Fruit fly (Drosophila melanogaster) whole organism, embryonic: Measurements from ENCODE around the gene Rpp14a.

Source experiments
- CG10565 ChIP-seq: fragments of 200-800 bp; sonication (Bioruptor generic); optimal IDR thresholded peaks from 3 replicates; lab custom pipeline; 2016; ENCODE audit warnings: missing biosample characterization, mild to moderate bottlenecking, missing genetic modification characterization
- CG12071 ChIP-seq: fragments of 200-800 bp; sonication (Bioruptor generic); optimal IDR thresholded peaks from 3 replicates; lab custom pipeline; 2018; ENCODE audit warnings: missing biosample characterization, mild to moderate bottlenecking, missing genetic modification characterization
- CG15073 ChIP-seq: fragments of 200-800 bp; sonication (Bioruptor generic); optimal IDR thresholded peaks from 2 replicates; lab custom pipeline; 2016; ENCODE audit warnings: missing biosample characterization, missing genetic modification characterization
- CG15269 ChIP-seq: fragments of 200-800 bp; sonication (Bioruptor generic); optimal IDR thresholded peaks from 2 replicates; lab custom pipeline; 2018; ENCODE audit warnings: missing biosample characterization, mild to moderate bottlenecking, missing genetic modification characterization, moderate library complexity
- CG15601 ChIP-seq: fragments of 200-800 bp; sonication (Bioruptor generic); optimal IDR thresholded peaks from 3 replicates; lab custom pipeline; 2019; ENCODE audit warnings: missing biosample characterization, mild to moderate bottlenecking, missing genetic modification characterization, moderate library complexity
- CG17361 ChIP-seq: fragments of 200-800 bp; sonication (Bioruptor generic); IDR thresholded peaks from 3 replicates; pipeline ENCODE4 v1.3.6; 2022; ENCODE audit warnings: missing biosample characterization, missing genetic modification characterization
- CG18011 ChIP-seq: fragments of 200-800 bp; sonication (Bioruptor generic); optimal IDR thresholded peaks from 2 replicates; lab custom pipeline; 2017; ENCODE audit warnings: missing biosample characterization, missing genetic modification characterization, mild to moderate bottlenecking, moderate library complexity, missing genotype
- CG2129 ChIP-seq: fragments of 200-800 bp; sonication (Bioruptor generic); IDR thresholded peaks from 2 replicates; pipeline ENCODE4 v1.3.6; 2022; ENCODE audit warnings: missing biosample characterization, missing genetic modification characterization; ENCODE audit not compliant: partially characterized antibody
- CG30020 ChIP-seq: fragments of 200-800 bp; optimal IDR thresholded peaks from 2 replicates; lab custom pipeline; 2019; ENCODE audit warnings: missing biosample characterization, mild to moderate bottlenecking, missing genetic modification characterization, moderate library complexity
- CG30403 ChIP-seq: fragments of 200-800 bp; sonication (Bioruptor generic); optimal IDR thresholded peaks from 3 replicates; lab custom pipeline; 2016; ENCODE audit warnings: missing biosample characterization, missing genetic modification characterization
- CG3281 ChIP-seq: fragments of 200-800 bp; sonication (Bioruptor generic); optimal IDR thresholded peaks from 3 replicates; lab custom pipeline; 2017; ENCODE audit warnings: missing biosample characterization, mild to moderate bottlenecking, missing genetic modification characterization
- CG3847 ChIP-seq: fragments of 200-800 bp; sonication (Bioruptor generic); IDR thresholded peaks from 2 replicates; pipeline ENCODE4 v1.3.6; 2022; ENCODE audit warnings: missing biosample characterization, missing genetic modification characterization
- CG3995 ChIP-seq: fragments of 200-800 bp; sonication (Bioruptor generic); optimal IDR thresholded peaks from 3 replicates; lab custom pipeline; 2016; ENCODE audit warnings: missing biosample characterization, missing genetic modification characterization
- CG5245 ChIP-seq: fragments of 200-800 bp; sonication (Bioruptor generic); optimal IDR thresholded peaks from 3 replicates; lab custom pipeline; 2016; ENCODE audit warnings: missing biosample characterization, missing genetic modification characterization
- CG7963 ChIP-seq: fragments of 200-800 bp; sonication (Bioruptor generic); IDR thresholded peaks from 3 replicates; pipeline ENCODE4 v1.3.6; 2022; ENCODE audit warnings: missing biosample characterization, missing genetic modification characterization; ENCODE audit not compliant: partially characterized antibody
- CG8290 ChIP-seq, 3 experiments: fragments of 200-800 bp; sonication (Bioruptor generic); optimal IDR thresholded peaks; 2 replicates each; lab custom pipeline; 2016 to 2019; ENCODE audit warnings: missing biosample characterization in 3 of 3, missing genetic modification characterization in 3 of 3, mild to moderate bottlenecking in 2 of 3, moderate library complexity in 1 of 3
- CG8924 ChIP-seq: fragments of 200-800 bp; optimal IDR thresholded peaks from 3 replicates; lab custom pipeline; 2019; ENCODE audit warnings: missing biosample characterization, mild to moderate bottlenecking, missing genetic modification characterization, moderate library complexity
- CG9932 ChIP-seq: fragments of 200-800 bp; sonication (Bioruptor generic); IDR thresholded peaks from 2 replicates; pipeline ENCODE4 v1.3.6; 2022; ENCODE audit warnings: missing biosample characterization, missing genetic modification characterization
- D ChIP-seq, 2 experiments: fragments of 200-800 bp in 1 of 2; fragments of >200 bp in 1 of 2; sonication (Bioruptor generic) in 1 of 2; optimal IDR thresholded peaks; 2 replicates in 1 of 2; 3 replicates in 1 of 2; lab custom pipeline; 2017; ENCODE audit warnings: mild to moderate bottlenecking in 1 of 2, missing biosample characterization in 1 of 2, missing genetic modification characterization in 1 of 2, missing genetic modification reagents in 1 of 2
- Dbx ChIP-seq: fragments of 200-800 bp; sonication (Bioruptor generic); IDR thresholded peaks from 3 replicates; pipeline ENCODE4 v1.3.6; 2022; ENCODE audit warnings: missing biosample characterization, missing genetic modification characterization
- E2f2 ChIP-seq: fragments of 200-800 bp; sonication (Bioruptor generic); IDR thresholded peaks from 2 replicates; pipeline ENCODE4 v1.3.6; 2022; ENCODE audit warnings: missing biosample characterization, missing genetic modification characterization
- Ets65A ChIP-seq: fragments of 200-800 bp; sonication (Bioruptor generic); peaks from one replicate; lab custom pipeline; 2016; ENCODE audit warnings: missing biosample characterization, missing genetic modification characterization
- HLH3B ChIP-seq: fragments of 200-800 bp; sonication (Bioruptor generic); IDR thresholded peaks from 2 replicates; pipeline ENCODE4 v1.3.6; 2022; ENCODE audit warnings: missing biosample characterization, missing genetic modification characterization
- HmgZ ChIP-seq: fragments of 200-800 bp; sonication (Bioruptor generic); optimal IDR thresholded peaks from 2 replicates; lab custom pipeline; 2018; ENCODE audit warnings: missing biosample characterization, mild to moderate bottlenecking, missing genetic modification characterization
- Max ChIP-seq: fragments of 200-800 bp; sonication (Bioruptor generic); optimal IDR thresholded peaks from 2 replicates; lab custom pipeline; 2016; ENCODE audit warnings: missing biosample characterization, mild to moderate bottlenecking, missing genetic modification characterization
- Myb ChIP-seq: fragments of 200-800 bp; sonication (Bioruptor generic); optimal IDR thresholded peaks from 2 replicates; lab custom pipeline; 2016; ENCODE audit warnings: missing biosample characterization, missing genetic modification characterization
- Nf-YC ChIP-seq: fragments of 200-800 bp; optimal IDR thresholded peaks from 3 replicates; lab custom pipeline; 2019; ENCODE audit warnings: missing biosample characterization, mild to moderate bottlenecking, missing genetic modification characterization, moderate library complexity
- Ptx1 ChIP-seq: fragments of 200-800 bp; sonication (Bioruptor generic); IDR thresholded peaks from 2 replicates; pipeline ENCODE4 v1.3.6; 2022; ENCODE audit warnings: missing biosample characterization, missing genetic modification characterization
- Scr ChIP-seq: fragments of 200-800 bp; sonication (Bioruptor generic); IDR thresholded peaks from 2 replicates; pipeline ENCODE4 v1.3.6; 2022; ENCODE audit warnings: missing biosample characterization, missing genetic modification characterization; ENCODE audit not compliant: partially characterized antibody
- Sin3A ChIP-seq: fragments of >200 bp; optimal IDR thresholded peaks from 2 replicates; lab custom pipeline; 2018
- Sox102F ChIP-seq: fragments of 200-800 bp; sonication (Bioruptor generic); optimal IDR thresholded peaks from 2 replicates; lab custom pipeline; 2018; ENCODE audit warnings: missing biosample characterization, mild to moderate bottlenecking, missing genetic modification characterization, moderate library complexity
- Sry-β ChIP-seq: fragments of 200-800 bp; sonication (Bioruptor generic); optimal IDR thresholded peaks from 2 replicates; lab custom pipeline; 2018; ENCODE audit warnings: missing biosample characterization, mild to moderate bottlenecking, missing genetic modification characterization, moderate library complexity
- ase ChIP-seq: fragments of 200-800 bp; sonication (Bioruptor generic); IDR thresholded peaks from 3 replicates; pipeline ENCODE4 v1.3.6; 2022; ENCODE audit warnings: missing biosample characterization, missing genetic modification characterization
- bbx ChIP-seq: fragments of 200-800 bp; sonication (Bioruptor generic); IDR thresholded peaks from 2 replicates; pipeline ENCODE4 v1.3.6; 2022; ENCODE audit warnings: missing biosample characterization, missing genetic modification characterization; ENCODE audit not compliant: partially characterized antibody
- chinmo ChIP-seq: fragments of 200-800 bp; sonication (Bioruptor generic); IDR thresholded peaks from 4 replicates; pipeline ENCODE4 v1.3.6; 2022; ENCODE audit warnings: missing biosample characterization, missing genetic modification characterization; ENCODE audit not compliant: partially characterized antibody
- ci ChIP-seq: fragments of 200-800 bp; sonication (Bioruptor generic); IDR thresholded peaks from 3 replicates; pipeline ENCODE4 v1.3.6; 2022; ENCODE audit warnings: missing biosample characterization, missing genetic modification characterization
- dmrt99B ChIP-seq: fragments of 200-800 bp; sonication (Bioruptor generic); optimal IDR thresholded peaks from 2 replicates; lab custom pipeline; 2018; ENCODE audit warnings: missing biosample characterization, mild to moderate bottlenecking, missing genetic modification characterization, moderate library complexity
- dpn ChIP-seq, 2 experiments: fragments of 200-800 bp; sonication (Bioruptor generic); optimal IDR thresholded peaks; 3 replicates each; lab custom pipeline; 2016; ENCODE audit warnings: missing biosample characterization in 2 of 2, missing genetic modification characterization in 2 of 2
- ftz-f1 ChIP-seq: fragments of 200-800 bp; sonication (Bioruptor generic); optimal IDR thresholded peaks from 2 replicates; lab custom pipeline; 2016; ENCODE audit warnings: missing biosample characterization, missing genetic modification characterization
- gcm ChIP-seq: fragments of 200-800 bp; sonication (Bioruptor generic); optimal IDR thresholded peaks from 2 replicates; lab custom pipeline; 2019; ENCODE audit warnings: missing biosample characterization, mild to moderate bottlenecking, missing genetic modification characterization, moderate library complexity
- hb ChIP-seq: fragments of 200-800 bp; sonication (Bioruptor generic); IDR thresholded peaks from 3 replicates; pipeline ENCODE4 v1.3.6; 2022; ENCODE audit warnings: missing biosample characterization, missing genetic modification characterization; ENCODE audit not compliant: partially characterized antibody
- hth ChIP-seq: fragments of >200 bp; optimal IDR thresholded peaks from 2 replicates; lab custom pipeline; 2017; ENCODE audit warnings: inconsistent platforms
- ken ChIP-seq: fragments of 200-800 bp; sonication (Bioruptor generic); IDR thresholded peaks from 3 replicates; pipeline ENCODE4 v1.3.6; 2022; ENCODE audit warnings: missing biosample characterization, missing genetic modification characterization
- knrl ChIP-seq: fragments of 200-800 bp; sonication (Bioruptor generic); IDR thresholded peaks from 3 replicates; pipeline ENCODE4 v1.3.6; 2022; ENCODE audit warnings: missing biosample characterization, missing genetic modification characterization; ENCODE audit not compliant: partially characterized antibody
- p53 ChIP-seq: fragments of 200-800 bp; sonication (Bioruptor generic); optimal IDR thresholded peaks from 2 replicates; lab custom pipeline; 2016; ENCODE audit warnings: missing biosample characterization, missing genetic modification characterization
- pzg ChIP-seq: fragments of 200-800 bp; sonication (Bioruptor generic); optimal IDR thresholded peaks from 3 replicates; lab custom pipeline; 2018; ENCODE audit warnings: missing biosample characterization, mild to moderate bottlenecking, missing genetic modification characterization, moderate library complexity
- row ChIP-seq: fragments of 200-800 bp; sonication (Bioruptor generic); IDR thresholded peaks from 3 replicates; pipeline ENCODE4 v1.3.6; 2022; ENCODE audit warnings: missing biosample characterization, missing genetic modification characterization
- so ChIP-seq: fragments of 200-800 bp; sonication (Bioruptor generic); IDR thresholded peaks from 3 replicates; pipeline ENCODE4 v1.3.6; 2022; ENCODE audit warnings: missing biosample characterization, missing genetic modification characterization
- twi ChIP-seq: fragments of 200-800 bp; optimal IDR thresholded peaks from 2 replicates; lab custom pipeline; 2019; ENCODE audit warnings: missing biosample characterization, mild to moderate bottlenecking, missing genetic modification characterization, moderate library complexity
- vvl ChIP-seq: fragments of 200-800 bp; sonication (Bioruptor generic); IDR thresholded peaks from 2 replicates; pipeline ENCODE4 v1.3.6; 2022; ENCODE audit warnings: missing biosample characterization, missing genetic modification characterization

Gene Rpp14a

dm6 chr3R:30039494-30039893, 17.2 kb upstream of the Rpp14a start, which contains the start of the genes janA, Sry-alpha and Sry-beta (continued):
- TF ChIP-seq Nf-YC (tag; lab: Kevin White, UChicago): peak; percentile 17
- peak; percentile 71 for TF ChIP-seq E2f2
- no peak for TF ChIP-seq CG15073 (GFP tag; lab: Kevin White, UChicago)
- TF ChIP-seq CG2129 (GFP tag; lab: Robert Waterston, UW): peak; percentile 100
- TF ChIP-seq pzg: peak; percentile 77
- TF ChIP-seq CG9932 (GFP tag; lab: Robert Waterston, UW): peak; percentile 43; the same call in 1 of the 2 replicates
- TF ChIP-seq CG8290 (GFP tag; optimal IDR thresholded peaks at IDR 0.05; lab: Kevin White, UChicago): no peak
- no peak for TF ChIP-seq CG8290 (tag; optimal IDR thresholded peaks at IDR 0.05; lab: Kevin White, UChicago)
- no peak for TF ChIP-seq ftz-f1 (GFP tag; lab: Kevin White, UChicago)
- TF ChIP-seq CG18011 (GFP tag; lab: Kevin White, UChicago): no peak
- TF ChIP-seq hb (GFP tag; lab: Robert Waterston, UW): peak; percentile 99
- TF ChIP-seq D (optimal IDR thresholded peaks at IDR 0.05; lab: Kevin White, UChicago): no peak
- no peak for TF ChIP-seq D (GFP tag; optimal IDR thresholded peaks at IDR 0.05; lab: Kevin White, UChicago)
- no peak for TF ChIP-seq hth (lab: Kevin White, UChicago)
- no peak for TF ChIP-seq Ptx1
- peak; percentile 55 for TF ChIP-seq HmgZ
- TF ChIP-seq p53 (GFP tag; lab: Kevin White, UChicago): no peak
- peak; percentile 99 for TF ChIP-seq bbx
- TF ChIP-seq Dbx (GFP tag; lab: Robert Waterston, UW): peak; percentile 49; the same call in 1 of the 3 replicates
- peak; percentile 73 for TF ChIP-seq Sin3A (lab: Kevin White, UChicago)
- TF ChIP-seq Sry-β (GFP tag; lab: Kevin White, UChicago): peak; percentile 54
- TF ChIP-seq Max (GFP tag; lab: Kevin White, UChicago): no peak
- TF ChIP-seq dpn (GFP tag; optimal IDR thresholded peaks at IDR 0.05; lab: Kevin White, UChicago): peak in 1 of 2 experiments; percentile 16
- TF ChIP-seq CG8924 (tag; lab: Kevin White, UChicago): peak; percentile 64
- TF ChIP-seq CG3847 (GFP tag; lab: Robert Waterston, UW): peak; percentile 52
- TF ChIP-seq CG7963: peak; percentile 96
- peak; percentile 99 for TF ChIP-seq Scr
- peak; percentile 99 for TF ChIP-seq knrl (GFP tag; lab: Robert Waterston, UW)
- no peak for TF ChIP-seq CG5245 (GFP tag; lab: Kevin White, UChicago)
- peak; percentile 40 for TF ChIP-seq Ets65A
- TF ChIP-seq row (GFP tag; lab: Robert Waterston, UW): peak; percentile 69
- TF ChIP-seq ken (GFP tag; lab: Robert Waterston, UW): no peak
- peak; percentile 37 for TF ChIP-seq CG15601 (tag; lab: Kevin White, UChicago)
- TF ChIP-seq CG30403 (GFP tag; lab: Kevin White, UChicago): peak; percentile 16
- TF ChIP-seq ase (GFP tag; lab: Robert Waterston, UW): no peak
- no peak for TF ChIP-seq CG15269 (tag; lab: Kevin White, UChicago)
- TF ChIP-seq vvl (GFP tag; lab: Robert Waterston, UW): peak; percentile 42; the same call in 1 of the 2 replicates
- TF ChIP-seq ci (GFP tag; lab: Robert Waterston, UW): no peak
- TF ChIP-seq CG12071 (GFP tag; lab: Kevin White, UChicago): no peak
- no peak for TF ChIP-seq Sox102F (GFP tag; lab: Kevin White, UChicago)
- no peak for TF ChIP-seq CG17361 (GFP tag; lab: Robert Waterston, UW)
- no peak for TF ChIP-seq twi
- TF ChIP-seq dmrt99B (tag; lab: Kevin White, UChicago): no peak
- TF ChIP-seq so (GFP tag; lab: Robert Waterston, UW): no peak
- no peak for TF ChIP-seq CG3281 (GFP tag; lab: Kevin White, UChicago)
- no peak for TF ChIP-seq CG10565 (GFP tag; lab: Kevin White, UChicago)
- TF ChIP-seq HLH3B (GFP tag; lab: Robert Waterston, UW): no peak
- TF ChIP-seq Myb: peak; percentile 29
- TF ChIP-seq gcm (GFP tag; lab: Kevin White, UChicago): no peak
- TF ChIP-seq chinmo (GFP tag; lab: Robert Waterston, UW): peak; percentile 99
- TF ChIP-seq CG30020: peak; percentile 67
- TF ChIP-seq CG3995 (GFP tag; lab: Kevin White, UChicago): peak; percentile 78
